Worm (Caenorhabditis elegans) whole organism, late embryonic: Measurements from ENCODE around the gene pfd-5.

Source experiments
- C08G9.2 ChIP-seq: sonication (generic microtip); optimal IDR thresholded peaks from 2 replicates; lab custom pipeline; 2016; ENCODE audit warnings: mild to moderate bottlenecking, missing genetic modification characterization, moderate library complexity, missing compliant biosample characterization
- ama-1 ChIP-seq: fragments of 150-350 bp; optimal IDR thresholded peaks from 2 replicates; lab custom pipeline; 2014
- ceh-22 ChIP-seq: sonication (generic microtip); optimal IDR thresholded peaks from 2 replicates; lab custom pipeline; 2017; ENCODE audit warnings: missing biosample characterization, missing genetic modification characterization
- che-1 ChIP-seq: sonication (generic microtip); optimal IDR thresholded peaks from 2 replicates; lab custom pipeline; 2016; ENCODE audit warnings: mild to moderate bottlenecking, missing genetic modification characterization, missing compliant biosample characterization
- dmd-4 ChIP-seq: sonication (generic microtip); optimal IDR thresholded peaks from 2 replicates; lab custom pipeline; 2016; ENCODE audit warnings: borderline replicate concordance, missing genetic modification characterization, missing compliant biosample characterization
- elt-2 ChIP-seq: sonication (generic microtip); optimal IDR thresholded peaks from 2 replicates; lab custom pipeline; 2016; ENCODE audit warnings: missing genetic modification reagents, missing genetic modification characterization, missing compliant biosample characterization
- ets-4 ChIP-seq: sonication (generic microtip); optimal IDR thresholded peaks from 2 replicates; lab custom pipeline; 2016; ENCODE audit warnings: missing genetic modification characterization, missing compliant biosample characterization
- fkh-10 ChIP-seq: fragments of 150-350 bp; optimal IDR thresholded peaks from 2 replicates; lab custom pipeline; 2014; ENCODE audit warnings: missing biosample characterization, missing genetic modification reagents, missing genetic modification characterization
- madf-2 ChIP-seq: sonication (generic microtip); optimal IDR thresholded peaks from 2 replicates; lab custom pipeline; 2017; ENCODE audit warnings: missing genetic modification characterization, missing compliant biosample characterization
- pax-1 ChIP-seq: fragments of 150-350 bp; optimal IDR thresholded peaks from 2 replicates; lab custom pipeline; 2014; ENCODE audit warnings: missing biosample characterization, missing genetic modification characterization
- tbx-7 ChIP-seq: sonication (generic microtip); optimal IDR thresholded peaks from 2 replicates; lab custom pipeline; 2016; ENCODE audit warnings: missing genotype, missing genetic modification characterization, missing compliant biosample characterization

DNA sequence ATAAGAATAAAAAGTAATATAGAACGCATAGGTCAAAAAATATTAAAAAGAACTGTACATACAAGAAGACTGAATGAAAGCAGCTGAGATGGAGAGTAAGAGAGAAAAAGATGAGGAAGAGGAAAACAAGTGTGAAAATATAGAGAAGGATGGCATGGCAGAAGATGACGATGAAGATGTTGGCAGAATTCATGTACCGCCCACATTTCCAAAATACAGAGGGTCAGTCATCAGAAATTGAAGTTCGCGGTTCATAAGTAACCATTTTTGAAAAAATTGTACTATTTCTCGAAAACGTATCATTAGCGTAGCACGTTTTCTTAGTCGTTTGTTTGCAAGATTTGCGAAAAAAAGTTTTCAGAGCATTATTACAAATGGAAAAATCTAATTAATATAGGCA, 49.1 kb upstream of the pfd-5 start, which contains the start of gene zmp-6:
- no peak for TF ChIP-seq ama-1 (lab: Kevin White, UChicago)
- no peak for TF ChIP-seq pax-1 (tag; lab: Kevin White, UChicago)
- TF ChIP-seq C08G9.2 (tag; lab: Kevin White, UChicago), result no peak
- TF ChIP-seq fkh-10, result no peak
- TF ChIP-seq madf-2 (tag; lab: Kevin White, UChicago), result no peak
- no peak for TF ChIP-seq che-1 (tag; lab: Kevin White, UChicago)
- no peak for TF ChIP-seq tbx-7 (tag; lab: Kevin White, UChicago)
- no peak for TF ChIP-seq elt-2 (tag; lab: Kevin White, UChicago)
- no peak for TF ChIP-seq ceh-22 (tag; lab: Kevin White, UChicago)
- no peak for TF ChIP-seq ets-4
- no peak for TF ChIP-seq dmd-4 (tag; lab: Kevin White, UChicago)
